Fruit fly (Drosophila melanogaster) whole organism, adult: ENCODE data around the gene Fife.

Experiments
- CG11617 ChIP-seq: fragments of 200-800 bp; sonication (Bioruptor generic); optimal IDR thresholded peaks from 2 replicates; lab custom pipeline; 2017; ENCODE audit warnings: mild to moderate bottlenecking, missing biosample characterization, missing genetic modification reagents, missing genetic modification characterization
- CG12768 ChIP-seq: fragments of 200-800 bp; sonication (Bioruptor generic); optimal IDR thresholded peaks from 2 replicates; lab custom pipeline; 2017; ENCODE audit warnings: missing biosample characterization, missing genetic modification characterization, mild to moderate bottlenecking, moderate library complexity, missing genetic modification reagents
- CG14711 ChIP-seq: fragments of 200-800 bp; sonication (Bioruptor generic); optimal IDR thresholded peaks from 2 replicates; lab custom pipeline; 2018; ENCODE audit warnings: missing biosample characterization, mild to moderate bottlenecking, missing genetic modification characterization, moderate library complexity
- CG1620 ChIP-seq: fragments of 200-800 bp; sonication (Bioruptor generic); optimal IDR thresholded peaks from 2 replicates; lab custom pipeline; 2016; ENCODE audit warnings: missing biosample characterization, missing genetic modification characterization
- CG33017 ChIP-seq: fragments of 200-800 bp; sonication (Bioruptor generic); optimal IDR thresholded peaks from 2 replicates; lab custom pipeline; 2018; ENCODE audit warnings: missing biosample characterization, mild to moderate bottlenecking, missing genetic modification characterization, moderate library complexity
- CG5204 ChIP-seq: fragments of 200-800 bp; sonication (Bioruptor generic); optimal IDR thresholded peaks from 2 replicates; lab custom pipeline; 2016; ENCODE audit warnings: missing biosample characterization, missing genetic modification characterization
- CG7045 ChIP-seq: fragments of 200-800 bp; sonication (Bioruptor generic); optimal IDR thresholded peaks from 2 replicates; lab custom pipeline; 2017; ENCODE audit warnings: missing biosample characterization, mild to moderate bottlenecking, missing genetic modification characterization
- CG7101 ChIP-seq: fragments of 200-800 bp; sonication (Bioruptor generic); optimal IDR thresholded peaks from 2 replicates; lab custom pipeline; 2018; ENCODE audit warnings: missing biosample characterization, mild to moderate bottlenecking, missing genetic modification characterization, moderate library complexity
- Clk ChIP-seq: fragments of 200-800 bp; sonication (Bioruptor generic); optimal IDR thresholded peaks from 2 replicates; lab custom pipeline; 2017; ENCODE audit warnings: missing biosample characterization, missing genetic modification characterization
- Crg-1 ChIP-seq: fragments of 200-800 bp; sonication (Bioruptor generic); optimal IDR thresholded peaks from 2 replicates; lab custom pipeline; 2016; ENCODE audit warnings: missing biosample characterization, missing genetic modification characterization
- Hr96 ChIP-seq: fragments of 200-800 bp; sonication (Bioruptor generic); optimal IDR thresholded peaks from 2 replicates; lab custom pipeline; 2016; ENCODE audit warnings: missing biosample characterization, missing genetic modification characterization
- Mnt ChIP-seq: fragments of 200-800 bp; sonication (Bioruptor generic); optimal IDR thresholded peaks from 2 replicates; lab custom pipeline; 2016; ENCODE audit warnings: missing biosample characterization, mild to moderate bottlenecking, missing genetic modification characterization
- bab1 ChIP-seq: fragments of 200-800 bp; sonication (Bioruptor generic); optimal IDR thresholded peaks from 3 replicates; lab custom pipeline; 2019; ENCODE audit warnings: missing biosample characterization, mild to moderate bottlenecking, missing genetic modification characterization, moderate library complexity
- cic ChIP-seq: fragments of 200-800 bp; sonication (Bioruptor generic); optimal IDR thresholded peaks from 2 replicates; lab custom pipeline; 2017; ENCODE audit warnings: missing biosample characterization, mild to moderate bottlenecking, missing genetic modification characterization, moderate library complexity
- cnc ChIP-seq, 2 experiments: fragments of >200 bp; optimal IDR thresholded peaks; 2 replicates each; lab custom pipeline; 2017
- kay ChIP-seq: fragments of 200-800 bp; sonication (Bioruptor generic); peaks from one replicate; lab custom pipeline; 2016; ENCODE audit warnings: missing biosample characterization, missing genetic modification characterization, borderline replicate concordance
- ovo ChIP-seq: fragments of 200-800 bp; sonication (Bioruptor generic); optimal IDR thresholded peaks from 2 replicates; lab custom pipeline; 2016; ENCODE audit warnings: missing biosample characterization, missing genetic modification characterization
- pad ChIP-seq: fragments of 200-800 bp; sonication (Bioruptor generic); optimal IDR thresholded peaks from 3 replicates; lab custom pipeline; 2017; ENCODE audit warnings: missing biosample characterization, missing genetic modification characterization, mild to moderate bottlenecking, moderate library complexity, missing genetic modification reagents
- tj ChIP-seq: fragments of 200-800 bp; sonication (Bioruptor generic); optimal IDR thresholded peaks from 3 replicates; lab custom pipeline; 2017; ENCODE audit warnings: missing biosample characterization, mild to moderate bottlenecking, missing genetic modification characterization, moderate library complexity
- toe ChIP-seq: fragments of 200-800 bp; sonication (Bioruptor generic); optimal IDR thresholded peaks from 2 replicates; lab custom pipeline; 2016; ENCODE audit warnings: missing biosample characterization, missing genetic modification characterization

The Fife gene

DNA sequence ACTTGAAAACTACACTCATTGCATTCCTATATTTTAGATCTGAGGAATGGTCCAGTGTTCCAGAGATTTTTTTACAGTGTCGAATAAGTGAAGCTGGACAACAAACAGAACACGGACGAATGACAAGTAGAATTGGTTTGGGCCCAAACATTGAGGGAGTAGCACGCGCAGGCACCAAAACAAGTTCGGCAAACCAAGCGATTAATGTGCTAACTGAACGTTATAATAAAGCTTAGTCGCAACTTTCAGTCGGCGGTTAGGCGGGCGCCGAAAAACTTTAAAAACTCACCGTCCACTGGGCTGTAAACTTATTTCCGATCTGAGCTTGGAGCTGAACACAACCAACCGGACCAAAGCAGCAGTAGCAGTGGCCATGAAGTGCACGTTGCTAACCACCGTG lies 66.4 kb downstream of the Fife start, which contains the start of gene CG1143:
Gene CG1143, plus strand, starts transcription at position 301 of the 400 bp plus-strand sequence.
- TF ChIP-seq CG5204 (GFP tag; lab: Kevin White, UChicago), result no peak
- no peak for TF ChIP-seq CG7101 (tag; lab: Kevin White, UChicago)
- TF ChIP-seq CG11617 (GFP tag; lab: Kevin White, UChicago), result no peak
- TF ChIP-seq toe (GFP tag; lab: Kevin White, UChicago), result no peak
- no peak for TF ChIP-seq tj
- no peak for TF ChIP-seq cnc (optimal IDR thresholded peaks at IDR 0.05; lab: Kevin White, UChicago)

- TF ChIP-seq CG5204 (GFP tag; lab: Kevin White, UChicago), result no peak
- no peak for TF ChIP-seq tj
- no peak for TF ChIP-seq bab1
- TF ChIP-seq Clk, result no peak
- TF ChIP-seq Crg-1 (GFP tag; lab: Kevin White, UChicago), result no peak
- no peak for TF ChIP-seq cnc (optimal IDR thresholded peaks at IDR 0.05; lab: Kevin White, UChicago)
- no peak for TF ChIP-seq Mnt
Observed at dm6 chr3L:2643324-2643723, 68.2 kb downstream of the Fife start, which contains the start of gene CG14949. Gene CG14949 (minus strand): TSS chr3L:2643424.

- TF ChIP-seq Crg-1 (GFP tag; lab: Kevin White, UChicago) (no peak), ovo (GFP tag; lab: Kevin White, UChicago) (no peak), CG1620 (GFP tag; lab: Kevin White, UChicago) (no peak), cic (no peak), CG12768 (peak; percentile 6), Clk (no peak), kay (no peak), cnc (optimal IDR thresholded peaks at IDR 0.05; lab: Kevin White, UChicago) (no peak), bab1 (peak; percentile 40), pad (GFP tag; lab: Kevin White, UChicago) (no peak), CG11617 (GFP tag; lab: Kevin White, UChicago) (no peak), CG7101 (tag; lab: Kevin White, UChicago) (no peak), CG14711 (peak; percentile 46), tj (peak; percentile 63), toe (GFP tag; lab: Kevin White, UChicago) (no peak), CG7045 (no peak), CG5204 (GFP tag; lab: Kevin White, UChicago) (no peak), Mnt (no peak), CG33017 (no peak)
Observed at dm6 chr3L:2636023-2636968, 75.2 kb downstream of the Fife start.

dm6 chr3L:2634929-2635799 lies 76.3 kb downstream of the Fife start:
- TF ChIP-seq Crg-1 (GFP tag; lab: Kevin White, UChicago), result peak; percentile 88
- TF ChIP-seq bab1, result peak; percentile 86
- peak; percentile 56 for TF ChIP-seq CG33017
- peak in 1 of 2 experiments; percentile 13 for TF ChIP-seq cnc (optimal IDR thresholded peaks at IDR 0.05; lab: Kevin White, UChicago)
- peak; percentile 78 for TF ChIP-seq CG12768
- peak; percentile 49 for TF ChIP-seq kay
- TF ChIP-seq Mnt, result peak; percentile 93
- peak; percentile 73 for TF ChIP-seq ovo (GFP tag; lab: Kevin White, UChicago)
- peak; percentile 77 for TF ChIP-seq CG1620 (GFP tag; lab: Kevin White, UChicago)
- TF ChIP-seq CG7045, result peak; percentile 78
- TF ChIP-seq CG14711, result peak; percentile 91
- TF ChIP-seq CG5204 (GFP tag; lab: Kevin White, UChicago), result peak; percentile 74
- peak; percentile 80 for TF ChIP-seq pad (GFP tag; lab: Kevin White, UChicago)
- TF ChIP-seq CG11617 (GFP tag; lab: Kevin White, UChicago), result peak; percentile 93
- TF ChIP-seq toe (GFP tag; lab: Kevin White, UChicago), result peak; percentile 67
- TF ChIP-seq tj, result peak; percentile 96
- peak; percentile 97 for TF ChIP-seq cic
- TF ChIP-seq Hr96, result peak; percentile 82
- peak; percentile 86 for TF ChIP-seq CG7101 (tag; lab: Kevin White, UChicago)
- peak; percentile 52 for TF ChIP-seq Clk

- TF ChIP-seq Mnt, result peak; percentile 8
- peak; percentile 74 for TF ChIP-seq cic
- peak; percentile 24 for TF ChIP-seq tj
- TF ChIP-seq pad (GFP tag; lab: Kevin White, UChicago), result no peak
- no peak for TF ChIP-seq bab1
Observed at dm6 chr3L:2632763-2633100, 78.8 kb downstream of the Fife start.

- TF ChIP-seq CG7101 (tag; lab: Kevin White, UChicago), result no peak
- TF ChIP-seq cic, result no peak
- TF ChIP-seq Mnt, result no peak
- no peak for TF ChIP-seq CG14711
- no peak for TF ChIP-seq Clk
- TF ChIP-seq tj, result no peak
- no peak for TF ChIP-seq CG12768
- TF ChIP-seq bab1, result no peak
- TF ChIP-seq toe (GFP tag; lab: Kevin White, UChicago), result no peak
- TF ChIP-seq pad (GFP tag; lab: Kevin White, UChicago), result no peak
- no peak for TF ChIP-seq kay
- no peak for TF ChIP-seq CG33017
- no peak for TF ChIP-seq cnc (optimal IDR thresholded peaks at IDR 0.05; lab: Kevin White, UChicago)
- TF ChIP-seq Hr96, result no peak
- TF ChIP-seq CG1620 (GFP tag; lab: Kevin White, UChicago), result no peak
- no peak for TF ChIP-seq ovo (GFP tag; lab: Kevin White, UChicago)
- TF ChIP-seq CG11617 (GFP tag; lab: Kevin White, UChicago), result no peak
- TF ChIP-seq CG5204 (GFP tag; lab: Kevin White, UChicago), result no peak
- TF ChIP-seq CG7045, result no peak
- no peak for TF ChIP-seq Crg-1 (GFP tag; lab: Kevin White, UChicago)
Observed at dm6 chr3L:2632048-2632762, 79.3 kb downstream of the Fife start.
